Fruit fly (Drosophila melanogaster) whole organism, prepupa: ENCODE results near the gene lgs.

Experiments
- CG10669 ChIP-seq: fragments of 200-800 bp; sonication (Bioruptor generic); optimal IDR thresholded peaks from 3 replicates; lab custom pipeline; 2018; ENCODE audit warnings: missing biosample characterization, mild to moderate bottlenecking, missing genetic modification characterization, moderate library complexity
- CG11294 ChIP-seq: fragments of 200-800 bp; sonication (Bioruptor generic); IDR thresholded peaks from 2 replicates; pipeline ENCODE4 v1.3.6; 2022; ENCODE audit warnings: missing biosample characterization, missing genetic modification characterization
- CG11762 ChIP-seq: fragments of 200-800 bp; sonication (Bioruptor generic); optimal IDR thresholded peaks from 3 replicates; lab custom pipeline; 2016; ENCODE audit warnings: missing biosample characterization, missing genetic modification characterization; ENCODE audit not compliant: insufficient read depth
- CG11902 ChIP-seq: fragments of 200-800 bp; sonication (Bioruptor generic); optimal IDR thresholded peaks from 3 replicates; lab custom pipeline; 2016; ENCODE audit warnings: missing biosample characterization, missing genetic modification characterization
- CG15336 ChIP-seq: fragments of 200-800 bp; sonication (Bioruptor generic); IDR thresholded peaks from 2 replicates; pipeline ENCODE4 v1.3.6; 2022; ENCODE audit warnings: missing biosample characterization, missing genetic modification characterization
- CG1621 ChIP-seq: fragments of 200-800 bp; sonication (Bioruptor generic); optimal IDR thresholded peaks from 3 replicates; lab custom pipeline; 2018; ENCODE audit warnings: missing biosample characterization, mild to moderate bottlenecking, missing genetic modification characterization
- CG16779 ChIP-seq: fragments of 200-800 bp; sonication (Bioruptor generic); optimal IDR thresholded peaks from 3 replicates; lab custom pipeline; 2017; ENCODE audit warnings: missing biosample characterization, mild to moderate bottlenecking, missing genetic modification characterization
- CG3032 ChIP-seq: fragments of 200-800 bp; optimal IDR thresholded peaks from 2 replicates; lab custom pipeline; 2019; ENCODE audit warnings: missing biosample characterization, mild to moderate bottlenecking, missing genetic modification characterization, moderate library complexity
- CG31627 ChIP-seq: fragments of 200-800 bp; sonication (Bioruptor generic); optimal IDR thresholded peaks from 3 replicates; lab custom pipeline; 2016; ENCODE audit warnings: missing biosample characterization, missing genetic modification characterization
- CG32006 ChIP-seq: fragments of 200-800 bp; sonication (Bioruptor generic); optimal IDR thresholded peaks from 3 replicates; lab custom pipeline; 2017; ENCODE audit warnings: missing biosample characterization, mild to moderate bottlenecking, missing genetic modification characterization
- CG3919 ChIP-seq: fragments of 200-800 bp; sonication (Bioruptor generic); optimal IDR thresholded peaks from 3 replicates; lab custom pipeline; 2016; ENCODE audit warnings: missing biosample characterization, missing genetic modification characterization
- CG4318 ChIP-seq: fragments of 200-800 bp; sonication (Bioruptor generic); optimal IDR thresholded peaks from 3 replicates; lab custom pipeline; 2017; ENCODE audit warnings: missing biosample characterization, mild to moderate bottlenecking, missing genetic modification characterization
- CG6163 ChIP-seq: fragments of 200-800 bp; sonication (Bioruptor generic); IDR thresholded peaks from 3 replicates; pipeline ENCODE4 v1.3.6; 2022; ENCODE audit warnings: missing biosample characterization, missing genetic modification characterization
- CG6276 ChIP-seq: fragments of 200-800 bp; sonication (Bioruptor generic); optimal IDR thresholded peaks from 2 replicates; lab custom pipeline; 2017; ENCODE audit warnings: missing biosample characterization, mild to moderate bottlenecking, missing genetic modification characterization
- CG6792 ChIP-seq: fragments of 200-800 bp; sonication (Bioruptor generic); optimal IDR thresholded peaks from 3 replicates; lab custom pipeline; 2016; ENCODE audit warnings: missing biosample characterization, missing genetic modification characterization
- CG7368 ChIP-seq: fragments of 200-800 bp; sonication (Bioruptor generic); optimal IDR thresholded peaks from 3 replicates; lab custom pipeline; 2016; ENCODE audit warnings: missing biosample characterization, missing genetic modification characterization
- CG8632 ChIP-seq: fragments of 200-800 bp; sonication (Bioruptor generic); optimal IDR thresholded peaks from 3 replicates; lab custom pipeline; 2016; ENCODE audit warnings: missing biosample characterization, missing genetic modification characterization
- CG9139 ChIP-seq: fragments of 200-800 bp; sonication (Bioruptor generic); optimal IDR thresholded peaks from 3 replicates; lab custom pipeline; 2017; ENCODE audit warnings: missing biosample characterization, mild to moderate bottlenecking, missing genetic modification characterization
- Eip78C ChIP-seq: fragments of 200-800 bp; sonication (Bioruptor generic); peaks from one replicate; lab custom pipeline; 2016; ENCODE audit warnings: missing biosample characterization, missing genetic modification characterization
- Eip93F ChIP-seq: fragments of 200-800 bp; sonication (Bioruptor generic); optimal IDR thresholded peaks from 2 replicates; lab custom pipeline; 2016; ENCODE audit warnings: missing biosample characterization, mild to moderate bottlenecking, missing genetic modification characterization
- Ets96B ChIP-seq: fragments of 200-800 bp; optimal IDR thresholded peaks from 2 replicates; lab custom pipeline; 2019; ENCODE audit warnings: missing biosample characterization, mild to moderate bottlenecking, missing genetic modification characterization, moderate library complexity
- Gug ChIP-seq: fragments of 200-800 bp; sonication (Bioruptor generic); IDR thresholded peaks from 2 replicates; pipeline ENCODE4 v1.3.6; 2022; ENCODE audit warnings: missing biosample characterization, missing genetic modification characterization
- Hr38 ChIP-seq: sonication (Bioruptor generic); optimal IDR thresholded peaks from 2 replicates; lab custom pipeline; 2016; ENCODE audit warnings: missing biosample characterization, missing genetic modification characterization
- Hr39 ChIP-seq: fragments of 200-800 bp; sonication (Bioruptor generic); optimal IDR thresholded peaks from 2 replicates; lab custom pipeline; 2016; ENCODE audit warnings: missing biosample characterization, missing genetic modification characterization
- Hr4 ChIP-seq: fragments of 200-800 bp; sonication (Bioruptor generic); optimal IDR thresholded peaks from 3 replicates; lab custom pipeline; 2016; ENCODE audit warnings: missing biosample characterization, missing genetic modification characterization
- Lpt ChIP-seq: fragments of 200-800 bp; sonication (Bioruptor generic); optimal IDR thresholded peaks from 3 replicates; lab custom pipeline; 2016; ENCODE audit warnings: missing biosample characterization, missing genetic modification characterization
- Met ChIP-seq: fragments of 200-800 bp; sonication (Bioruptor generic); optimal IDR thresholded peaks from 3 replicates; lab custom pipeline; 2016; ENCODE audit warnings: missing biosample characterization, missing genetic modification characterization
- OdsH ChIP-seq: fragments of 200-800 bp; sonication (Bioruptor generic); optimal IDR thresholded peaks from 3 replicates; lab custom pipeline; 2016; ENCODE audit warnings: missing biosample characterization, missing genetic modification characterization
- Sox14 ChIP-seq: fragments of 200-800 bp; sonication (Bioruptor generic); optimal IDR thresholded peaks from 3 replicates; lab custom pipeline; 2016; ENCODE audit warnings: missing biosample characterization, missing genetic modification characterization
- Sox15 ChIP-seq: fragments of 200-800 bp; sonication (Bioruptor generic); optimal IDR thresholded peaks from 3 replicates; lab custom pipeline; 2016; ENCODE audit warnings: missing biosample characterization, missing genetic modification characterization
- achi ChIP-seq: fragments of 200-800 bp; sonication (Bioruptor generic); optimal IDR thresholded peaks from 3 replicates; lab custom pipeline; 2016; ENCODE audit warnings: missing biosample characterization, missing genetic modification characterization
- acj6 ChIP-seq: fragments of 200-800 bp; sonication (Bioruptor generic); optimal IDR thresholded peaks from 3 replicates; lab custom pipeline; 2016; ENCODE audit warnings: missing biosample characterization, missing genetic modification characterization
- cyc ChIP-seq: fragments of 200-800 bp; sonication (Bioruptor generic); optimal IDR thresholded peaks from 3 replicates; lab custom pipeline; 2016; ENCODE audit warnings: missing biosample characterization, missing genetic modification characterization
- dsx ChIP-seq: fragments of 200-800 bp; optimal IDR thresholded peaks from 3 replicates; lab custom pipeline; 2019; ENCODE audit warnings: missing biosample characterization, mild to moderate bottlenecking, missing genetic modification characterization, moderate library complexity; ENCODE audit not compliant: poor library complexity, severe bottlenecking
- eg ChIP-seq: fragments of 200-800 bp; sonication (Bioruptor generic); IDR thresholded peaks from 3 replicates; pipeline ENCODE4 v1.3.6; 2022; ENCODE audit warnings: missing biosample characterization, missing genetic modification characterization
- esn ChIP-seq: fragments of 200-800 bp; sonication (Bioruptor generic); optimal IDR thresholded peaks from 2 replicates; lab custom pipeline; 2016; ENCODE audit warnings: missing biosample characterization, mild to moderate bottlenecking, missing genetic modification characterization, moderate library complexity
- net ChIP-seq: fragments of 200-800 bp; sonication (Bioruptor generic); optimal IDR thresholded peaks from 3 replicates; lab custom pipeline; 2016; ENCODE audit warnings: missing biosample characterization, missing genetic modification characterization
- pdm3 ChIP-seq: fragments of 200-800 bp; sonication (Bioruptor generic); optimal IDR thresholded peaks from 3 replicates; lab custom pipeline; 2016; ENCODE audit warnings: missing biosample characterization, missing genetic modification characterization
- salr ChIP-seq, 2 experiments: fragments of 200-800 bp; sonication (Bioruptor generic); optimal IDR thresholded peaks; 3 replicates each; lab custom pipeline; 2016 to 2018; ENCODE audit warnings: missing biosample characterization in 2 of 2, missing genetic modification characterization in 2 of 2, mild to moderate bottlenecking in 1 of 2
- spab ChIP-seq: fragments of 200-800 bp; sonication (Bioruptor generic); optimal IDR thresholded peaks from 2 replicates; lab custom pipeline; 2017; ENCODE audit warnings: missing biosample characterization, mild to moderate bottlenecking, missing genetic modification characterization, missing genetic modification reagents
- ss ChIP-seq, 2 experiments: fragments of 200-800 bp; sonication (Bioruptor generic); optimal IDR thresholded peaks; 2 replicates in 1 of 2; 3 replicates in 1 of 2; lab custom pipeline; 2017 to 2018; ENCODE audit warnings: mild to moderate bottlenecking in 2 of 2, missing biosample characterization in 2 of 2, missing genetic modification characterization in 2 of 2, moderate library complexity in 1 of 2
- svp ChIP-seq: fragments of 200-800 bp; sonication (Bioruptor generic); peaks from one replicate; lab custom pipeline; 2016; ENCODE audit warnings: missing biosample characterization, missing genetic modification characterization

The lgs gene

DNA sequence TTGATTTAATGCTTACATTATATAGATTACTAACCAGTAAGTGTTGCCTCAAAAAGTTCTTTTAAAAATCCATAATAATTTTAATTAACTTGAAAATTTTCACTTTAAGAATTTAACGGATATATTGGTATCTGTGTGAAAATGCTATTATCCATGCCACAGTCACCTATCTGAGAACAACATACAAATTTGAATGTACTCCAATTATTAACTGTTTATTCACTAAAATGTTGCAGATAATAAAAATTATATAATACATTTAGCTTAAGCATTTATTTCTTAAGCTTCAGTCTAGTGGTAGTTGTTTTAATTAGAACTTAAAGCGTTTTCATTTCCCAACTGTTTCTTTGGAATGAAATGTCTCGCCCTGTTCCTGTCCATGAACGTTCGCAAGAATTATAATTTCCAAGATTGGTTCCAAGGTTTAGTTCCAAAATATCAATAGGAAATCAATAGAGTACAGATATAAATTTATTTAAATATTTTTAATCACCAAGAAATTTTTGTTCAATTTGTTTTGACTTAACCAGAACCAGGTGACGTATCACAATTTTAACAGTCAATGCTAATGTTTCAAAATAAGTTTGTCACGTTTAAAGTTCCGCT lies 1.5 kb upstream of the lgs start, which contains the start of gene CaMKI:
Gene CaMKI (plus strand): TSS at position 392 of the 606 bp plus-strand sequence.
- TF ChIP-seq Ets96B (tag; lab: Kevin White, UChicago), result no peak
- peak; percentile 41 for TF ChIP-seq Eip78C (GFP tag; lab: Kevin White, UChicago)

DNA sequence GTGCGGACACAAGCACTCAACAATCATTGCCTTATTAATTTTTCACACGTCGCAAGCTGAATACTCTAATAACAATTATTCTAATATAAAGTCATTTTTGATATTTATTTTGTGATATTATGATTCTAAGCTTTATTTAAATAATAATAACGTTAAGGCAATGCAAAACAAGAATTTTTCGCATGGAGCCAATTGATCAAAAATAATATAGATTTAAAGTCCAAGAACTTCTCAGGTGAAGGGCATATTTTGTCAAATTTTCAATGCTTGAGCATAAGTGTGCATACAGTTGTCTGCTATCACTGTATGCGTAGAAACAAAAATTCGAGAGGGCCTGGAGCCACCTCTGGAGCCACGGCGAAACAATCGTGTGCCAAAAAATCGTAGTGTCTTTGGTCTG lies 9.4 kb downstream of the lgs start:
- TF ChIP-seq acj6 (GFP tag; lab: Kevin White, UChicago) (no peak), Hr38 (GFP tag; lab: Kevin White, UChicago) (no peak), CG4318 (GFP tag; lab: Kevin White, UChicago) (no peak), Eip78C (GFP tag; lab: Kevin White, UChicago) (no peak), esn (GFP tag; lab: Kevin White, UChicago) (no peak), Sox15 (GFP tag; lab: Kevin White, UChicago) (no peak), CG11294 (GFP tag; lab: Robert Waterston, UW) (no peak), net (GFP tag; lab: Kevin White, UChicago) (no peak), Lpt (GFP tag; lab: Kevin White, UChicago) (no peak), CG15336 (GFP tag; lab: Robert Waterston, UW) (no peak), CG7368 (GFP tag; lab: Kevin White, UChicago) (no peak), CG6276 (GFP tag; lab: Kevin White, UChicago) (no peak), CG3032 (tag; lab: Kevin White, UChicago) (no peak), Hr4 (GFP tag; lab: Kevin White, UChicago) (no peak), Hr39 (no peak), CG10669 (GFP tag; lab: Kevin White, UChicago) (no peak), CG11762 (no peak), pdm3 (GFP tag; lab: Kevin White, UChicago) (no peak), CG8632 (no peak)
- TF ChIP-seq, all 60 proteins: peak for 0

DNA sequence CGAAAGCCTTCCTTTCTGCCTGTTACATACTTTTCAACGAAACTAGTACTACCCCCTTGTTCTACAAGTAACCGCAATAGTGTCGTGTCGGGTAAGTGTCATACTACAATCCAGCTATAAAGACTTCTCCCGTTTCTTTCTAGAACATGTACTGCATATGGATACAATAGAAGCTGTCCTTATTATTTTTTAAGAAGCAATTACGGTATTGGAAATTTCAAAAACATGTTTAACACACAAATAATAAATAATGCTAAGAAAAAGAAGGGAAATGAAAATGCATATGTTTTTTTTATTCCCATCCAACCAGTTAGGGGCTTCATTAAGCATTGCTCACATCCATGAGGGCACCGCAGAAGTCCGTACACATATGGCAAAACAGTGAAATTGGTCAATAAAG lies 14.2 kb downstream of the lgs start:
- TF ChIP-seq Sox14 (GFP tag; lab: Kevin White, UChicago) (no peak), CG1621 (tag; lab: Kevin White, UChicago) (no peak), OdsH (GFP tag; lab: Kevin White, UChicago) (no peak), CG3032 (tag; lab: Kevin White, UChicago) (no peak), CG16779 (tag; lab: Kevin White, UChicago) (no peak), Hr38 (GFP tag; lab: Kevin White, UChicago) (no peak), ss (GFP tag; optimal IDR thresholded peaks at IDR 0.05; lab: Kevin White, UChicago) (no peak)

DNA sequence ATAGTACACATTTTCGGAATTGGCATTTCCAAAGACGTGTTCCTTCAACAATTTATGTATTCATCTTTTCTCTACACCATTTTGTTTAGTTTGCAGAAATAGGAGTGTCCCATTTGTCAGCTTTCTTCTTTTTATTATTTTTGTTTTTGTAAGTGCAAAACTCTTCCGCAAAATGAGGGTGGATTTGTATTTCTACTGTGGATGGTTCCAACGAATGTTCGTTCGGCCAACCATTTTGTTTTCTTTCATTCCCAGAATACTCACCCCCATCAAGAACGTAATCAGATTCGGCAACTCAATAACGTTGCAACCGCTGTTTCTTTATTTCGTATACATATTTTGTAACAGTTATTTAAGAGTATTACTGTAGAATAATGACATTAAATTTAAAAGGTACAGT lies 15.5 kb downstream of the lgs start:
- TF ChIP-seq Eip93F (no peak), CG6163 (GFP tag; lab: Robert Waterston, UW) (no peak), salr (GFP tag; optimal IDR thresholded peaks at IDR 0.05; lab: Kevin White, UChicago) (no peak), CG11294 (GFP tag; lab: Robert Waterston, UW) (no peak), net (GFP tag; lab: Kevin White, UChicago) (no peak), eg (GFP tag; lab: Robert Waterston, UW) (no peak), CG9139 (GFP tag; lab: Kevin White, UChicago) (no peak), cyc (no peak), ss (GFP tag; optimal IDR thresholded peaks at IDR 0.05; lab: Kevin White, UChicago) (no peak)
- TF ChIP-seq, all 60 proteins: peak for 0

DNA sequence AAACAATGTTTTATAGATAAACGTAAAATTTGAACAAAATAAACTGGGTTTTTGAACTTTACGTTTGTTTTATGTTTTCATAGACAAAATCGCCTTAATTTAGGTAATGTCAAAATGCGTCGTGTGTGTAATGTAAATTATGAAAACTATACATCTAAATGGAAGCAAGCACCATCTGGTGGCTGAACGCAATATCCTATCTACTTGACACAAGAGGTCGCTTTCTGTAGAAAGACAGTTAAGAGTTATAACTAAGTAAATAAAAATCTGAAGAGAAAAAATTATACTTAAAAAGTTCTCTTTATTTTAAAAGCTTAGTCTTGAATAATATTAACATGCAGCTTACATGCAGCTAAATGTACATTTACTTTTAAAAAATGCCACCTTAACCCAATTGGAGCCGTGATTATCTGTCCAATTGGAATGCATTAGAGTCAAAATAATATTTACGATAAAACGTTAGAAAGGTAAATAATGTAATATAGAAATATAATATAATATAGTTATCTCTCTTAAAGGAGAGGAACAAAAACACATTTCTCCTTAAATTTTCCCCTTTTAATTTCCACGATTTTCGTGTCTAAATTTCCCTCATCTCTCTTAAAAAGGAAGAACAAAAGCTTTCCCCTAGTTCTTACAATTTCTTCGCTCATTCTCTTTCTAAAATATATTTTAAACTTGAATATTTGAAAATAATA lies 18.9 kb downstream of the lgs start:
- TF ChIP-seq CG31627 (GFP tag; lab: Kevin White, UChicago) (peak; percentile 91), CG6792 (GFP tag; lab: Kevin White, UChicago) (peak; percentile 72), Hr38 (GFP tag; lab: Kevin White, UChicago) (no peak), CG11902 (peak; percentile 75), dsx (GFP tag; lab: Kevin White, UChicago) (no peak), Sox14 (GFP tag; lab: Kevin White, UChicago) (peak; percentile 79), acj6 (GFP tag; lab: Kevin White, UChicago) (peak; percentile 84), Hr4 (GFP tag; lab: Kevin White, UChicago) (peak; percentile 87), svp (GFP tag; lab: Kevin White, UChicago) (no peak), CG3919 (peak; percentile 92), CG4318 (GFP tag; lab: Kevin White, UChicago) (peak; percentile 21), Gug (GFP tag; lab: Robert Waterston, UW) (no peak), CG32006 (GFP tag; lab: Kevin White, UChicago) (no peak), CG15336 (GFP tag; lab: Robert Waterston, UW) (no peak), Met (GFP tag; lab: Kevin White, UChicago) (peak; percentile 88), achi (GFP tag; lab: Kevin White, UChicago) (peak; percentile 69), spab (GFP tag; lab: Kevin White, UChicago) (no peak), Hr39 (peak; percentile 89)
